Worm (Caenorhabditis elegans) whole organism, L1 larva: ENCODE data around the gene Y51H4A.936.

ENCODE experiments used
- C04F5.9 ChIP-seq: sonication (generic microtip); optimal IDR thresholded peaks from 2 replicates; lab custom pipeline; 2016; ENCODE audit warnings: missing genetic modification characterization, missing compliant biosample characterization
- C16A3.4 ChIP-seq: fragments of 150-350 bp; optimal IDR thresholded peaks from 2 replicates; lab custom pipeline; 2014; ENCODE audit warnings: missing biosample characterization, missing genetic modification characterization
- C34B4.2 ChIP-seq: sonication (generic microtip); optimal IDR thresholded peaks from 2 replicates; lab custom pipeline; 2017; ENCODE audit warnings: mild to moderate bottlenecking, missing genetic modification characterization, missing compliant biosample characterization
- F16B12.6 ChIP-seq: fragments of 150-350 bp; optimal IDR thresholded peaks from 2 replicates; lab custom pipeline; 2014; ENCODE audit warnings: missing biosample characterization, missing genetic modification characterization
- alr-1 ChIP-seq: fragments of 200-800 bp; sonication (Bioruptor generic); optimal IDR thresholded peaks from 2 replicates; lab custom pipeline; 2018; ENCODE audit warnings: borderline replicate concordance, mild to moderate bottlenecking, missing genetic modification characterization, missing compliant biosample characterization
- aly-2 ChIP-seq: fragments of 150-350 bp; optimal IDR thresholded peaks from 2 replicates; lab custom pipeline; 2014; ENCODE audit warnings: missing biosample characterization, missing genetic modification characterization
- ceh-63 ChIP-seq: fragments of 200-800 bp; sonication (Bioruptor generic); optimal IDR thresholded peaks from 2 replicates; lab custom pipeline; 2018; ENCODE audit warnings: mild to moderate bottlenecking, missing genetic modification characterization, missing compliant biosample characterization
- ceh-88 ChIP-seq: fragments of 200-800 bp; sonication (Bioruptor generic); IDR thresholded peaks from 2 replicates; pipeline ENCODE4 v1.3.6; 2022; ENCODE audit warnings: missing genetic modification characterization, missing compliant biosample characterization
- ces-1 ChIP-seq: fragments of 150-350 bp; optimal IDR thresholded peaks from 2 replicates; lab custom pipeline; 2014; ENCODE audit warnings: missing biosample characterization, missing genetic modification reagents, missing genetic modification characterization
- dpl-1 ChIP-seq, 3 experiments: fragments of 150-350 bp in 2 of 3; sonication (generic microtip) in 1 of 3; optimal IDR thresholded peaks; 2 replicates each; lab custom pipeline; 2014 to 2017; ENCODE audit warnings: missing biosample characterization in 3 of 3, missing genetic modification characterization in 3 of 3, missing genetic modification reagents in 3 of 3
- efl-1 ChIP-seq, 4 experiments: fragments of 150-350 bp; optimal IDR thresholded peaks in 3 of 4; peaks in 1 of 4; 1 replicate in 1 of 4; 2 replicates in 3 of 4; lab custom pipeline; 2014; ENCODE audit warnings: missing biosample characterization in 2 of 4, missing genetic modification characterization in 2 of 4, missing genetic modification reagents in 2 of 4
- egl-13 ChIP-seq: sonication (generic microtip); optimal IDR thresholded peaks from 2 replicates; lab custom pipeline; 2016; ENCODE audit warnings: missing genotype, missing genetic modification reagents, missing genetic modification characterization, missing compliant biosample characterization
- egl-27 ChIP-seq, 2 experiments: fragments of 150-350 bp in 1 of 2; sonication (generic microtip); optimal IDR thresholded peaks; 3 replicates each; lab custom pipeline; 2017 to 2018; ENCODE audit warnings: missing biosample characterization in 2 of 2, missing genetic modification characterization in 2 of 2, missing genetic modification reagents in 2 of 2
- ets-5 ChIP-seq: fragments of 200-800 bp; sonication (Bioruptor generic); IDR thresholded peaks from 2 replicates; pipeline ENCODE4 v1.3.6; 2022; ENCODE audit warnings: missing genetic modification characterization, missing compliant biosample characterization
- fkh-10 ChIP-seq: sonication (generic microtip); optimal IDR thresholded peaks from 2 replicates; lab custom pipeline; 2017; ENCODE audit warnings: missing biosample characterization, missing genetic modification reagents, missing genetic modification characterization
- fkh-4 ChIP-seq: sonication (generic microtip); optimal IDR thresholded peaks from 2 replicates; lab custom pipeline; 2016; ENCODE audit warnings: missing compliant biosample characterization, missing genetic modification characterization, borderline replicate concordance
- hlh-17 ChIP-seq: fragments of 200-800 bp; sonication (Bioruptor generic); optimal IDR thresholded peaks from 2 replicates; lab custom pipeline; 2018; ENCODE audit warnings: missing genetic modification characterization, mild to moderate bottlenecking, missing compliant biosample characterization, moderate library complexity, borderline replicate concordance
- hpl-2 ChIP-seq: fragments of 150-350 bp; optimal IDR thresholded peaks from 2 replicates; lab custom pipeline; 2014; ENCODE audit warnings: missing biosample characterization, missing genetic modification reagents, missing genetic modification characterization
- irx-1 ChIP-seq: sonication (generic microtip); optimal IDR thresholded peaks from 2 replicates; lab custom pipeline; 2016; ENCODE audit warnings: missing genetic modification characterization, missing compliant biosample characterization
- isw-1 ChIP-seq: fragments of 200-800 bp; sonication (Bioruptor generic); IDR thresholded peaks from 2 replicates; pipeline ENCODE4 v1.3.6; 2022; ENCODE audit warnings: missing genetic modification characterization, missing compliant biosample characterization
- jun-1 ChIP-seq: fragments of 150-350 bp; optimal IDR thresholded peaks from 2 replicates; lab custom pipeline; 2014; ENCODE audit warnings: missing biosample characterization, missing genetic modification reagents, missing genetic modification characterization
- lin-13 ChIP-seq: fragments of 150-350 bp; optimal IDR thresholded peaks from 2 replicates; lab custom pipeline; 2014; ENCODE audit warnings: missing biosample characterization, missing genetic modification reagents, missing genetic modification characterization
- lin-14 ChIP-seq: fragments of 200-800 bp; sonication (Bioruptor generic); optimal IDR thresholded peaks from 2 replicates; lab custom pipeline; 2018; ENCODE audit warnings: mild to moderate bottlenecking, missing genetic modification characterization, moderate library complexity, missing compliant biosample characterization
- lin-15B ChIP-seq: fragments of 150-350 bp; sonication (generic microtip); optimal IDR thresholded peaks from 3 replicates; lab custom pipeline; 2014; ENCODE audit warnings: missing biosample characterization, missing genetic modification characterization
- lir-3 ChIP-seq: sonication (generic microtip); optimal IDR thresholded peaks from 2 replicates; lab custom pipeline; 2016; ENCODE audit warnings: mild to moderate bottlenecking, missing genetic modification characterization, moderate library complexity, missing compliant biosample characterization; ENCODE audit not compliant: poor library complexity
- lsy-2 ChIP-seq, 2 experiments: fragments of 150-350 bp; optimal IDR thresholded peaks; 2 replicates each; lab custom pipeline; 2014; ENCODE audit warnings: missing biosample characterization in 2 of 2, missing genetic modification characterization in 2 of 2
- mdl-1 ChIP-seq, 2 experiments: fragments of 150-350 bp; optimal IDR thresholded peaks; 2 replicates each; lab custom pipeline; 2014 to 2017; ENCODE audit warnings: missing biosample characterization in 2 of 2, missing genetic modification characterization in 2 of 2, inconsistent platforms in 1 of 2
- mef-2 ChIP-seq: fragments of 150-350 bp; optimal IDR thresholded peaks from 2 replicates; lab custom pipeline; 2014; ENCODE audit warnings: missing biosample characterization, missing genetic modification characterization
- nhr-12 ChIP-seq: sonication (generic microtip); optimal IDR thresholded peaks from 2 replicates; lab custom pipeline; 2017; ENCODE audit warnings: missing biosample characterization, missing genetic modification characterization
- nhr-237 ChIP-seq: fragments of 150-350 bp; optimal IDR thresholded peaks from 2 replicates; lab custom pipeline; 2014; ENCODE audit warnings: missing biosample characterization, missing genetic modification characterization
- nhr-28 ChIP-seq: fragments of 150-350 bp; optimal IDR thresholded peaks from 2 replicates; lab custom pipeline; 2014; ENCODE audit warnings: missing biosample characterization, missing genetic modification characterization
- nhr-47 ChIP-seq: sonication (generic microtip); optimal IDR thresholded peaks from 2 replicates; lab custom pipeline; 2016; ENCODE audit warnings: mild to moderate bottlenecking, missing genetic modification characterization, moderate library complexity, missing compliant biosample characterization
- nhr-71 ChIP-seq: sonication (generic microtip); optimal IDR thresholded peaks from 2 replicates; lab custom pipeline; 2016; ENCODE audit warnings: mild to moderate bottlenecking, missing genetic modification characterization, moderate library complexity, missing compliant biosample characterization
- nhr-76 ChIP-seq: sonication (generic microtip); optimal IDR thresholded peaks from 2 replicates; lab custom pipeline; 2017; ENCODE audit warnings: missing biosample characterization, missing genetic modification characterization
- nhr-77 ChIP-seq: fragments of 150-350 bp; optimal IDR thresholded peaks from 2 replicates; lab custom pipeline; 2014; ENCODE audit warnings: missing biosample characterization, missing genetic modification characterization
- nhr-85 ChIP-seq: sonication (generic microtip); peaks from one replicate; lab custom pipeline; 2016; ENCODE audit warnings: missing genetic modification characterization, inconsistent platforms, missing compliant biosample characterization
- pax-3 ChIP-seq: fragments of 200-800 bp; sonication (Bioruptor generic); optimal IDR thresholded peaks from 2 replicates; lab custom pipeline; 2018; ENCODE audit warnings: mild to moderate bottlenecking, missing genetic modification characterization, moderate library complexity, missing compliant biosample characterization
- rnt-1 ChIP-seq: sonication (generic microtip); optimal IDR thresholded peaks from 2 replicates; lab custom pipeline; 2016; ENCODE audit warnings: mild to moderate bottlenecking, missing genetic modification characterization, moderate library complexity, missing compliant biosample characterization
- snu-23 ChIP-seq: sonication (generic microtip); optimal IDR thresholded peaks from 2 replicates; lab custom pipeline; 2016; ENCODE audit warnings: missing genetic modification characterization, missing compliant biosample characterization
- sox-4 ChIP-seq: sonication (generic microtip); optimal IDR thresholded peaks from 2 replicates; lab custom pipeline; 2016; ENCODE audit warnings: missing genetic modification characterization, missing compliant biosample characterization
- sptf-1 ChIP-seq: fragments of 150-350 bp; optimal IDR thresholded peaks from 2 replicates; lab custom pipeline; 2014; ENCODE audit warnings: missing biosample characterization, missing genetic modification characterization
- swsn-7 ChIP-seq: sonication (generic microtip); optimal IDR thresholded peaks from 2 replicates; lab custom pipeline; 2016; ENCODE audit warnings: missing genetic modification characterization, missing compliant biosample characterization
- tbx-2 ChIP-seq: sonication (generic microtip); optimal IDR thresholded peaks from 2 replicates; lab custom pipeline; 2016; ENCODE audit warnings: missing genetic modification characterization, missing compliant biosample characterization
- tlp-1 ChIP-seq: fragments of 150-350 bp; optimal IDR thresholded peaks from 2 replicates; lab custom pipeline; 2014; ENCODE audit warnings: missing biosample characterization, missing genetic modification characterization
- unc-130 ChIP-seq: fragments of 150-350 bp; optimal IDR thresholded peaks from 2 replicates; lab custom pipeline; 2017; ENCODE audit warnings: missing biosample characterization, missing genetic modification characterization, inconsistent platforms
- unc-30 ChIP-seq: sonication (generic microtip); optimal IDR thresholded peaks from 2 replicates; lab custom pipeline; 2017; ENCODE audit warnings: missing biosample characterization, missing genetic modification characterization
- unc-86 ChIP-seq: sonication (generic microtip); optimal IDR thresholded peaks from 2 replicates; lab custom pipeline; 2016; ENCODE audit warnings: missing genetic modification characterization, missing compliant biosample characterization
- xbp-1 ChIP-seq: sonication (generic microtip); optimal IDR thresholded peaks from 2 replicates; lab custom pipeline; 2016; ENCODE audit warnings: missing genetic modification characterization, missing compliant biosample characterization
- zag-1 ChIP-seq: fragments of 150-350 bp; optimal IDR thresholded peaks from 2 replicates; lab custom pipeline; 2014; ENCODE audit warnings: missing biosample characterization, missing genetic modification characterization
- ztf-11 ChIP-seq, 2 experiments: sonication (generic microtip); optimal IDR thresholded peaks; 2 replicates each; lab custom pipeline; 2016 to 2017; ENCODE audit warnings: missing genetic modification characterization in 2 of 2, missing biosample characterization in 1 of 2, missing compliant biosample characterization in 1 of 2

The Y51H4A.936 gene

ce11 chrIV:16657488-16657982 is 28.3 kb downstream of the Y51H4A.936 start:
- TF ChIP-seq lsy-2 (tag; optimal IDR thresholded peaks at IDR 0.05; lab: Kevin White, UChicago) (peak; percentile 11 to 21), C34B4.2 (tag; lab: Kevin White, UChicago) (no peak), xbp-1 (tag; lab: Kevin White, UChicago) (peak; percentile 4), isw-1 (GFP tag; lab: Robert Waterston, UW) (no peak), fkh-10 (GFP tag; lab: Kevin White, UChicago) (peak; percentile 16), nhr-85 (tag; lab: Kevin White, UChicago) (no peak), jun-1 (no peak), nhr-12 (tag; lab: Kevin White, UChicago) (no peak), lin-13 (GFP tag; lab: Kevin White, UChicago) (no peak), lin-14 (GFP tag; lab: Kevin White, UChicago) (peak; percentile 23), nhr-71 (tag; lab: Kevin White, UChicago) (peak; percentile 52), dpl-1 (GFP tag; optimal IDR thresholded peaks at IDR 0.05; lab: Kevin White, UChicago) (peak in 1 of 3 experiments; percentile 13), nhr-47 (tag; lab: Kevin White, UChicago) (no peak), unc-86 (tag; lab: Kevin White, UChicago) (no peak), efl-1 (optimal IDR thresholded peaks at IDR 0.05; lab: Kevin White, UChicago) (no peak), efl-1 (GFP tag; optimal IDR thresholded peaks at IDR 0.05 in 1 of 2; lab: Kevin White, UChicago) (peak; percentile 19 to 27), sptf-1 (tag; lab: Kevin White, UChicago) (no peak), egl-13 (no peak), lin-15B (tag; lab: Kevin White, UChicago) (no peak), tlp-1 (tag; lab: Kevin White, UChicago) (no peak), sox-4 (no peak), nhr-237 (tag; lab: Kevin White, UChicago) (no peak)
- TF ChIP-seq, all 84 proteins: peak for 7

- TF ChIP-seq mdl-1 (tag; optimal IDR thresholded peaks at IDR 0.05; lab: Kevin White, UChicago) = no peak
- peak; percentile 73 for TF ChIP-seq pax-3
- TF ChIP-seq F16B12.6 = no peak
- TF ChIP-seq nhr-77 = no peak
- no peak for TF ChIP-seq rnt-1
- TF ChIP-seq unc-30 (tag; lab: Kevin White, UChicago) = no peak
- TF ChIP-seq C34B4.2 (tag; lab: Kevin White, UChicago) = no peak
- TF ChIP-seq aly-2 = no peak
- peak; percentile 24 for TF ChIP-seq irx-1
- peak; percentile 9 for TF ChIP-seq snu-23
- TF ChIP-seq nhr-12 (tag; lab: Kevin White, UChicago) = no peak
- TF ChIP-seq sox-4 = peak; percentile 61
- no peak for TF ChIP-seq alr-1 (tag; lab: Kevin White, UChicago)
- no peak for TF ChIP-seq egl-27 (tag; optimal IDR thresholded peaks at IDR 0.05; lab: Kevin White, UChicago)
- TF ChIP-seq jun-1 = no peak
- no peak for TF ChIP-seq zag-1 (tag; lab: Kevin White, UChicago)
- TF ChIP-seq hlh-17 (GFP tag; lab: Kevin White, UChicago) = no peak
- TF ChIP-seq lir-3 (tag; lab: Kevin White, UChicago) = no peak
- no peak for TF ChIP-seq nhr-76 (tag; lab: Kevin White, UChicago)
- TF ChIP-seq mef-2 (tag; lab: Kevin White, UChicago) = peak; percentile 25
- TF ChIP-seq ets-5 (GFP tag; lab: Robert Waterston, UW) = no peak
- no peak for TF ChIP-seq hpl-2 (GFP tag; lab: Kevin White, UChicago)
- no peak for TF ChIP-seq isw-1 (GFP tag; lab: Robert Waterston, UW)
- no peak for TF ChIP-seq ceh-88 (GFP tag; lab: Robert Waterston, UW)
- TF ChIP-seq swsn-7 (tag; lab: Kevin White, UChicago) = peak; percentile 60
- no peak for TF ChIP-seq ceh-63 (GFP tag; lab: Kevin White, UChicago)
- peak; percentile 15 to 47 for TF ChIP-seq lsy-2 (tag; optimal IDR thresholded peaks at IDR 0.05; lab: Kevin White, UChicago)
- no peak for TF ChIP-seq unc-130 (tag; lab: Kevin White, UChicago)
- no peak for TF ChIP-seq ces-1
- no peak for TF ChIP-seq tbx-2
- no peak for TF ChIP-seq C16A3.4 (tag; lab: Kevin White, UChicago)
- peak; percentile 80 for TF ChIP-seq nhr-47 (tag; lab: Kevin White, UChicago)
- TF ChIP-seq nhr-28 (tag; lab: Kevin White, UChicago) = no peak
- peak; percentile 62 for TF ChIP-seq egl-13
- TF ChIP-seq fkh-4 (tag; lab: Kevin White, UChicago) = no peak
- no peak for TF ChIP-seq nhr-237 (tag; lab: Kevin White, UChicago)
- no peak for TF ChIP-seq C04F5.9 (tag; lab: Kevin White, UChicago)
- no peak for TF ChIP-seq ztf-11 (tag; optimal IDR thresholded peaks at IDR 0.05; lab: Kevin White, UChicago)
Observed at ce11 chrIV:16658731-16659130, 29.5 kb downstream of the Y51H4A.936 start.
